Worm (Caenorhabditis elegans): ENCODE measurements around the gene srx-108.

The srx-108 gene

ce11 chrII:3724175-3724715 is 18.8 kb downstream of the srx-108 start, which contains the start of gene C46E10.1:
TSS of gene C46E10.1 (plus strand) at chrII:3724225.
- TF ChIP-seq dpl-1 (GFP tag; optimal IDR thresholded peaks at IDR 0.05) (no peak), tlf-1 (GFP tag; optimal IDR thresholded peaks at IDR 0.05) (no peak), unc-130 (GFP tag; optimal IDR thresholded peaks at IDR 0.05) (no peak), B0035.1 (tag; optimal IDR thresholded peaks at IDR 0.05) (no peak), athp-1 (tag; optimal IDR thresholded peaks at IDR 0.05) (no peak), F23B12.7 (tag; optimal IDR thresholded peaks at IDR 0.05; ENCODE audit: insufficient read depth) (no peak), Y56A3A.18 (GFP tag; IDR thresholded peaks at IDR 0.05) (no peak), rec-8 (tag; optimal IDR thresholded peaks at IDR 0.05) (no peak), egl-18 (GFP tag; IDR thresholded peaks at IDR 0.05) (no peak), unc-62 (GFP tag; optimal IDR thresholded peaks at IDR 0.05) (no peak), ztf-25 (GFP tag; IDR thresholded peaks at IDR 0.05) (no peak), B0019.2 (GFP tag; conservative IDR thresholded peaks at IDR 0.05) (no peak), madf-8 (GFP tag; conservative IDR thresholded peaks at IDR 0.05) (no peak), T07F8.4 (tag; optimal IDR thresholded peaks at IDR 0.05) (no peak), nfya-1 (tag; optimal IDR thresholded peaks at IDR 0.05; ENCODE audit: borderline replicate concordance, insufficient read depth) (no peak), nfyb-1 (GFP tag; IDR thresholded peaks at IDR 0.05) (no peak), mes-4 (tag; optimal IDR thresholded peaks at IDR 0.05) (no peak), C17E4.6 (GFP tag; IDR thresholded peaks at IDR 0.05) (no peak), cebp-2 (GFP tag; IDR thresholded peaks at IDR 0.05) (no peak), F39B2.1 (GFP tag; IDR thresholded peaks at IDR 0.05) (no peak)

ce11 chrII:3727996-3728395 is 22.6 kb downstream of the srx-108 start, which contains the start of gene C46E10.8:
TSS of gene C46E10.8 (minus strand) at chrII:3728096.
- TF ChIP-seq egl-18 (GFP tag; IDR thresholded peaks at IDR 0.05) = no peak
- TF ChIP-seq snpc-1.3 (tag; optimal IDR thresholded peaks at IDR 0.05; ENCODE audit: insufficient read depth) = no peak
- no peak for TF ChIP-seq F33H1.4 (GFP tag; IDR thresholded peaks at IDR 0.05)
- TF ChIP-seq ama-1 (optimal IDR thresholded peaks at IDR 0.05) = no peak
- TF ChIP-seq ama-1 (GFP tag; optimal IDR thresholded peaks at IDR 0.05) = no peak
- no peak for TF ChIP-seq Y67H2A.10 (GFP tag; conservative IDR thresholded peaks at IDR 0.05)
- TF ChIP-seq nfya-2 (GFP tag; IDR thresholded peaks at IDR 0.05) = no peak
- TF ChIP-seq F22D6.2 (tag; optimal IDR thresholded peaks at IDR 0.05) = no peak
- TF ChIP-seq gei-17 (GFP tag; optimal IDR thresholded peaks at IDR 0.05) = no peak
- TF ChIP-seq F57A8.1 (GFP tag; optimal IDR thresholded peaks at IDR 0.05) = no peak
- no peak for TF ChIP-seq nfya-1 (tag; optimal IDR thresholded peaks at IDR 0.05; ENCODE audit: borderline replicate concordance, insufficient read depth)
- TF ChIP-seq aptf-3 (GFP tag; IDR thresholded peaks at IDR 0.05) = no peak
- TF ChIP-seq nhr-120 (GFP tag; IDR thresholded peaks at IDR 0.05) = no peak
- TF ChIP-seq madf-10 (tag; optimal IDR thresholded peaks at IDR 0.05) = no peak
- no peak for TF ChIP-seq snpc-3.4 (tag; optimal IDR thresholded peaks at IDR 0.05)

ce11 chrII:3731723-3732122 is 26.3 kb downstream of the srx-108 start, which contains the start of the genes sdz-12 and bath-31:
TSS of gene sdz-12 (minus strand) at chrII:3731823.
TSS of gene bath-31 (plus strand) at chrII:3731973.
- TF ChIP-seq sdz-38 (tag; optimal IDR thresholded peaks at IDR 0.05) (no peak), repo-1 (tag; optimal IDR thresholded peaks at IDR 0.05) (no peak), zfh-2 (GFP tag; conservative IDR thresholded peaks at IDR 0.05) (no peak), ceh-91 (GFP tag; IDR thresholded peaks at IDR 0.05) (no peak)

Data from whole organism, young adult.